Worm (Caenorhabditis elegans) whole organism, mixed stage, embryonic: ENCODE measurements around the gene clec-48.

Source experiments
- blmp-1 ChIP-seq: fragments of 150-350 bp; optimal IDR thresholded peaks from 2 replicates; lab custom pipeline; 2014; ENCODE audit warnings: missing biosample characterization, missing genetic modification characterization
- mab-5 ChIP-seq: fragments of 150-350 bp; optimal IDR thresholded peaks from 2 replicates; lab custom pipeline; 2014; ENCODE audit warnings: missing biosample characterization, missing genetic modification characterization
- nhr-237 ChIP-seq: fragments of 150-350 bp; optimal IDR thresholded peaks from 2 replicates; lab custom pipeline; 2014; ENCODE audit warnings: missing biosample characterization, missing genetic modification characterization
- pha-4 ChIP-seq: fragments of 150-350 bp; optimal IDR thresholded peaks from 2 replicates; lab custom pipeline; 2018; ENCODE audit warnings: missing biosample characterization, missing genetic modification reagents, missing genetic modification characterization

DNA sequence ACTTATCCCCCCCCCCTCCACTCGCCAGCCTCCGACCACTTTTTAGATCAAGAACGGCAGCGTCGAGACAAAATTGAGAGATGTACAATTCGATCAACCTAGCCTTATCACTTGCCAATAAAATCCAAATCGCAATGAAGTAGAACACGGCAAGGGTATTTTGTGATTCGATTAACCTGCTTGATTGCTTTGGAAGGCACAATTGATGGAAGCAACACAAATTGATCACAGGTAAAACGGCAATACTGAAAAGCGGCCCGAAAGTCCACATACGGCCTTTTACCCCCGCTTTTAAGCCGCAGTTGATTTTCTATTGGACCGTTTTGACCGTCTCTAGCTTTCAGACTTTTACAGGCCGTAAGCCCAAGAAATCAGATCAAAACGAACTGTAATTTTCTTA, 30.5 kb downstream of the clec-48 start, which contains the start of gene clec-245:
- TF ChIP-seq blmp-1 (tag; lab: Kevin White, UChicago) (no peak), pha-4 (tag; lab: Kevin White, UChicago) (no peak), nhr-237 (no peak), mab-5 (tag; lab: Kevin White, UChicago) (no peak)
